Fruit fly (Drosophila melanogaster): ENCODE results near the gene fw.

fw gene

dm6 chrX:12014800-12015389 is 11.2 kb upstream of the fw start:
- no peak for TF ChIP-seq psq (optimal IDR thresholded peaks at IDR 0.05)
- no peak for TF ChIP-seq pan (optimal IDR thresholded peaks at IDR 0.05)
- no peak for TF ChIP-seq EcR (GFP tag; optimal IDR thresholded peaks at IDR 0.05)
- no peak for TF ChIP-seq CG8478 (optimal IDR thresholded peaks at IDR 0.05)
- TF ChIP-seq Dll (optimal IDR thresholded peaks at IDR 0.05), result no peak
- no peak for TF ChIP-seq usp (GFP tag; optimal IDR thresholded peaks at IDR 0.05)

dm6 chrX:12014131-12014530 is 10.4 kb upstream of the fw start:
- TF ChIP-seq CG8478 (optimal IDR thresholded peaks at IDR 0.05) (no peak), psq (optimal IDR thresholded peaks at IDR 0.05) (no peak), EcR (GFP tag; optimal IDR thresholded peaks at IDR 0.05) (no peak), usp (GFP tag; optimal IDR thresholded peaks at IDR 0.05) (no peak), pan (optimal IDR thresholded peaks at IDR 0.05) (no peak), Dll (optimal IDR thresholded peaks at IDR 0.05) (no peak)

- TF ChIP-seq usp (GFP tag; optimal IDR thresholded peaks at IDR 0.05), result no peak
- no peak for TF ChIP-seq CG8478 (optimal IDR thresholded peaks at IDR 0.05)
- TF ChIP-seq EcR (GFP tag; optimal IDR thresholded peaks at IDR 0.05), result no peak
- no peak for TF ChIP-seq pan (optimal IDR thresholded peaks at IDR 0.05)
- no peak for TF ChIP-seq Dll (optimal IDR thresholded peaks at IDR 0.05)
- TF ChIP-seq psq (optimal IDR thresholded peaks at IDR 0.05), result no peak
Measured at dm6 chrX:12013098-12013493, 9.4 kb upstream of the fw start.

dm6 chrX:12012149-12013097 is 8.7 kb upstream of the fw start, which contains the start of the genes CG1492 and regucalcin:
Gene CG1492, minus strand, starts transcription at chrX:12012211.
Gene regucalcin, plus strand, starts transcription at chrX:12012377.
- TF ChIP-seq EcR (GFP tag; optimal IDR thresholded peaks at IDR 0.05) (no peak), Dll (optimal IDR thresholded peaks at IDR 0.05) (no peak), pan (optimal IDR thresholded peaks at IDR 0.05) (no peak), CG8478 (optimal IDR thresholded peaks at IDR 0.05) (no peak)

- TF ChIP-seq pan (optimal IDR thresholded peaks at IDR 0.05) (no peak), usp (GFP tag; optimal IDR thresholded peaks at IDR 0.05) (no peak), CG8478 (optimal IDR thresholded peaks at IDR 0.05) (no peak), Dll (optimal IDR thresholded peaks at IDR 0.05) (no peak), EcR (GFP tag; optimal IDR thresholded peaks at IDR 0.05) (no peak), psq (optimal IDR thresholded peaks at IDR 0.05) (no peak)
Measured at dm6 chrX:12007593-12007992, 3.9 kb upstream of the fw start.

- TF ChIP-seq Dll (optimal IDR thresholded peaks at IDR 0.05), result peak; percentile 55
- no peak for TF ChIP-seq CG8478 (optimal IDR thresholded peaks at IDR 0.05)
Measured at dm6 chrX:12006678-12007441, 3.1 kb upstream of the fw start, which contains the start of gene CG1806. Gene CG1806, plus strand, starts transcription at chrX:12007176.

- TF ChIP-seq pan (optimal IDR thresholded peaks at IDR 0.05) (no peak), EcR (GFP tag; optimal IDR thresholded peaks at IDR 0.05) (no peak), usp (GFP tag; optimal IDR thresholded peaks at IDR 0.05) (no peak), Dll (optimal IDR thresholded peaks at IDR 0.05) (no peak), psq (optimal IDR thresholded peaks at IDR 0.05) (no peak), CG8478 (optimal IDR thresholded peaks at IDR 0.05) (no peak)
Measured at dm6 chrX:12004395-12004768, 668 bp upstream of the fw start.

- no peak for TF ChIP-seq usp (GFP tag; optimal IDR thresholded peaks at IDR 0.05)
- TF ChIP-seq EcR (GFP tag; optimal IDR thresholded peaks at IDR 0.05), result no peak
- TF ChIP-seq pan (optimal IDR thresholded peaks at IDR 0.05), result no peak
- TF ChIP-seq psq (optimal IDR thresholded peaks at IDR 0.05), result no peak
- TF ChIP-seq CG8478 (optimal IDR thresholded peaks at IDR 0.05), result no peak
- TF ChIP-seq Dll (optimal IDR thresholded peaks at IDR 0.05), result no peak
Measured at dm6 chrX:12001005-12001404, 2.7 kb downstream of the fw start.

dm6 chrX:11999974-12000618 is 3.6 kb downstream of the fw start:
- no peak for TF ChIP-seq pan (optimal IDR thresholded peaks at IDR 0.05)
- no peak for TF ChIP-seq Dll (optimal IDR thresholded peaks at IDR 0.05)
- TF ChIP-seq EcR (GFP tag; optimal IDR thresholded peaks at IDR 0.05), result no peak
- no peak for TF ChIP-seq CG8478 (optimal IDR thresholded peaks at IDR 0.05)
- TF ChIP-seq psq (optimal IDR thresholded peaks at IDR 0.05), result no peak
- TF ChIP-seq usp (GFP tag; optimal IDR thresholded peaks at IDR 0.05), result no peak

- TF ChIP-seq EcR (GFP tag; optimal IDR thresholded peaks at IDR 0.05), result no peak
- no peak for TF ChIP-seq CG8478 (optimal IDR thresholded peaks at IDR 0.05)
- no peak for TF ChIP-seq Dll (optimal IDR thresholded peaks at IDR 0.05)
- TF ChIP-seq pan (optimal IDR thresholded peaks at IDR 0.05), result no peak
- no peak for TF ChIP-seq usp (GFP tag; optimal IDR thresholded peaks at IDR 0.05)
- TF ChIP-seq psq (optimal IDR thresholded peaks at IDR 0.05), result no peak
Measured at dm6 chrX:11993279-11993678, 10.4 kb downstream of the fw start.

- TF ChIP-seq psq (optimal IDR thresholded peaks at IDR 0.05), result no peak
- no peak for TF ChIP-seq pan (optimal IDR thresholded peaks at IDR 0.05)
- no peak for TF ChIP-seq CG8478 (optimal IDR thresholded peaks at IDR 0.05)
- TF ChIP-seq Dll (optimal IDR thresholded peaks at IDR 0.05), result no peak
- no peak for TF ChIP-seq usp (GFP tag; optimal IDR thresholded peaks at IDR 0.05)
- TF ChIP-seq EcR (GFP tag; optimal IDR thresholded peaks at IDR 0.05), result no peak
Measured at dm6 chrX:11992668-11993067, 11.0 kb downstream of the fw start, which contains the start of gene CG18130. Gene CG18130, minus strand, starts transcription at chrX:11992768.
